Fruit fly (Drosophila melanogaster): ENCODE measurements around the gene ppk7.

dm6 chr2L:6341246-6341645 is 12.9 kb downstream of the ppk7 start:
- no peak for TF ChIP-seq Ets98B (GFP tag; IDR thresholded peaks at IDR 0.05)
- no peak for TF ChIP-seq gl (tag; optimal IDR thresholded peaks at IDR 0.05)
- no peak for TF ChIP-seq CG8159 (tag; optimal IDR thresholded peaks at IDR 0.05)
- no peak for TF ChIP-seq rn (GFP tag; IDR thresholded peaks at IDR 0.05)
- TF ChIP-seq CG10348 (GFP tag; IDR thresholded peaks at IDR 0.05) = no peak
- TF ChIP-seq CG4496 (GFP tag; IDR thresholded peaks at IDR 0.05) = no peak
- TF ChIP-seq CG15710 (tag; optimal IDR thresholded peaks at IDR 0.05) = no peak
- TF ChIP-seq CG13204 (GFP tag; optimal IDR thresholded peaks at IDR 0.05) = no peak
- TF ChIP-seq Pif1B (GFP tag; optimal IDR thresholded peaks at IDR 0.05) = no peak

All from whole organism, pupa.